Worm (Caenorhabditis elegans): ENCODE measurements around the gene K01A11.1.

K01A11.1 gene

DNA sequence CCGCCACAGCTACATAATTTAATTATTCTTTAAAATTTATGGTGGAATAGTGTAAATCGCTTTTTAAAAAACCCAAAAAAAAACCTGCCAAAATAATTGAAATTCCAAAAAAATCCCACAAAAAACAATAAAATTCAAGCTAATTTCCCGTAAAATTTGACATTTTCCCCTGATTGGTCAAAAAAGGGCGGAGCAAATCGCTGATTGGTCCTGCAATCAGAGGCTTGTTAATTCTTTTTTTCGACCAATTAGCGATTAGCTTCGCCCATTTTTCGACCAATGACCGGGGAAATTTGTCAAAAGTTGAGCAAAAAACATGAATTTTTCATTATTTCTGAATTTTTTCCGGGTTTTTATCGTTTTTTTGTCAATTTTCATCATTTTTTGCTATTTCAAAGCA, 35.7 kb upstream of the K01A11.1 start:
- TF ChIP-seq nfya-1 (tag; optimal IDR thresholded peaks at IDR 0.05) (peak; percentile 93), ref-2 (tag; optimal IDR thresholded peaks at IDR 0.05) (no peak)

DNA sequence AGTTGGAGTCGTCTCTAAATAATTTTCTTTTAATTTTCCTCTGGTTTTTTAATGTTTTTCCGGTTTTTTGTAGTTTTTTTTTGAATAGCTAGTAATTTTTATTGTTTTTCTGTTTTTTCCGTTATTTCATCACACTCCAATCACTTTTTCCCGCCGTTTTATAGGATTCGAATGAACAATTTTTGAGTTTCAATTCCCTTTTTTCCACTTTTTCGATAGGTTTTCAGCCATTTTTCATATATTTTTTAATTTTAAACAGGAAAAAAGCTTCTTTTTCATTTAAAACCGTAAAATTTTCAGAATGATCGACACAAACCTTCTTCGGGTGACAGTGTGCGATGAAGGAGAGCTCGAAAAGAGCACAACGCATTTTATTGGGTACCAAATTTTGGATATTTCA, 30.1 kb upstream of the K01A11.1 start, which contains the start of gene pph-6:
Gene pph-6 (plus strand): TSS at position 301 of the 400 bp plus-strand sequence.
- no peak for TF ChIP-seq unc-42 (tag; optimal IDR thresholded peaks at IDR 0.05)
- TF ChIP-seq nfya-1 (tag; optimal IDR thresholded peaks at IDR 0.05), result no peak
- no peak for TF ChIP-seq mec-3 (tag; optimal IDR thresholded peaks at IDR 0.05; ENCODE audit: borderline replicate concordance)
- no peak for TF ChIP-seq ceh-45 (GFP tag; IDR thresholded peaks at IDR 0.05)
- no peak for TF ChIP-seq pha-2 (tag; optimal IDR thresholded peaks at IDR 0.05)
- no peak for TF ChIP-seq fkh-6 (tag; optimal IDR thresholded peaks at IDR 0.05)
- TF ChIP-seq che-1 (tag; optimal IDR thresholded peaks at IDR 0.05), result no peak
- no peak for TF ChIP-seq C38D4.7 (GFP tag; optimal IDR thresholded peaks at IDR 0.05)

DNA sequence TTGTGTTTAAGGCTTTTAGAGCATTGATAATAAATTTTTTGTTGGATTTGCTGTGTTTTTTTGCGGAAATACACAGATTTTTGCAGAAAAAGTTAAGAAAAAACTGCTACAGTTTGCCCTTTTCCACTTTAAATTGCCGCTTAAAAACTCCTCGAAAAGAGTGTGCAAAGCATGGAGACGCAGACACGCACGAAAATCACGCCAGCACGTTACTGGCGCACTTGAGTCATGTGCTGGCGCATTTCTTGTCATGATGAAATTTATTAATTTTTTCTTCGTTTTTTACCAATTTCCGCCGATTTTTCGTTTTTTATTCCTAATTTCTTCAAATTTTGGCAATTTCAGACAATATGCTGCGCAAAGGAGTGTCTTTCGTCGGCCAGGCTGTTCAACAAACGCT, 28.8 kb upstream of the K01A11.1 start, which contains the start of gene C34C12.8:
Gene C34C12.8 (plus strand): TSS at position 346 of the 400 bp plus-strand sequence.
- TF ChIP-seq pag-3 (tag; optimal IDR thresholded peaks at IDR 0.05; ENCODE audit: borderline replicate concordance) (no peak), C38D4.7 (GFP tag; optimal IDR thresholded peaks at IDR 0.05) (no peak), npax-4 (tag; optimal IDR thresholded peaks at IDR 0.05) (peak; percentile 2), tbx-2 (tag; optimal IDR thresholded peaks at IDR 0.05) (peak; percentile 70), ttx-3 (tag; optimal IDR thresholded peaks at IDR 0.05) (no peak), unc-3 (GFP tag; conservative IDR thresholded peaks at IDR 0.05) (no peak), unc-3 (tag; optimal IDR thresholded peaks at IDR 0.05) (no peak), fkh-6 (tag; optimal IDR thresholded peaks at IDR 0.05) (peak; percentile 7), ceh-30 (tag; optimal IDR thresholded peaks at IDR 0.05) (peak; percentile 81), madf-2 (tag; optimal IDR thresholded peaks at IDR 0.05) (peak; percentile 7), ceh-45 (GFP tag; IDR thresholded peaks at IDR 0.05) (no peak), mec-3 (tag; optimal IDR thresholded peaks at IDR 0.05; ENCODE audit: borderline replicate concordance) (no peak), ceh-34 (tag; optimal IDR thresholded peaks at IDR 0.05) (peak; percentile 33), dve-1 (tag; optimal IDR thresholded peaks at IDR 0.05) (peak; percentile 57), sox-2 (GFP tag; IDR thresholded peaks at IDR 0.05) (no peak), unc-86 (tag; optimal IDR thresholded peaks at IDR 0.05) (peak; percentile 37), ceh-6 (GFP tag; optimal IDR thresholded peaks at IDR 0.05) (no peak), pat-9 (tag; optimal IDR thresholded peaks at IDR 0.05) (peak; percentile 40), ceh-19 (GFP tag; optimal IDR thresholded peaks at IDR 0.05) (peak; percentile 55), rnt-1 (tag; optimal IDR thresholded peaks at IDR 0.05) (peak; percentile 63), hlh-30 (tag; optimal IDR thresholded peaks at IDR 0.05; ENCODE audit: insufficient read depth) (peak; percentile 71), F13H6.1 (tag; optimal IDR thresholded peaks at IDR 0.05) (no peak), hlh-6 (tag; optimal IDR thresholded peaks at IDR 0.05) (no peak), pha-2 (tag; optimal IDR thresholded peaks at IDR 0.05) (no peak), lim-6 (tag; optimal IDR thresholded peaks at IDR 0.05) (no peak), ets-4 (tag; optimal IDR thresholded peaks at IDR 0.05) (peak; percentile 18), ref-2 (tag; optimal IDR thresholded peaks at IDR 0.05) (peak; percentile 71), ceh-31 (tag; optimal IDR thresholded peaks at IDR 0.05) (peak; percentile 78), pax-1 (tag; optimal IDR thresholded peaks at IDR 0.05) (peak; percentile 37), ceh-48 (tag; optimal IDR thresholded peaks at IDR 0.05) (peak; percentile 13), fkh-10 (GFP tag; optimal IDR thresholded peaks at IDR 0.05) (no peak), syd-9 (tag; optimal IDR thresholded peaks at IDR 0.05) (no peak), dmd-4 (tag; optimal IDR thresholded peaks at IDR 0.05; ENCODE audit: borderline replicate concordance) (peak; percentile 30), zip-5 (tag; optimal IDR thresholded peaks at IDR 0.05) (no peak), nfya-1 (tag; optimal IDR thresholded peaks at IDR 0.05) (peak; percentile 87), hlh-13 (GFP tag; optimal IDR thresholded peaks at IDR 0.05) (peak; percentile 11), nhr-232 (tag; optimal IDR thresholded peaks at IDR 0.05) (no peak), lin-11 (tag; optimal IDR thresholded peaks at IDR 0.05) (peak; percentile 17), ceh-14 (tag; optimal IDR thresholded peaks at IDR 0.05) (peak; percentile 41), sox-4 (tag; optimal IDR thresholded peaks at IDR 0.05) (peak; percentile 39), hlh-15 (tag; optimal IDR thresholded peaks at IDR 0.05) (peak; percentile 9), ceh-2 (tag; optimal IDR thresholded peaks at IDR 0.05) (peak; percentile 3), elt-2 (tag; optimal IDR thresholded peaks at IDR 0.05) (peak; percentile 51), hlh-8 (tag; optimal IDR thresholded peaks at IDR 0.05) (no peak), K02D7.2 (tag; optimal IDR thresholded peaks at IDR 0.05) (no peak), C08G9.2 (tag; optimal IDR thresholded peaks at IDR 0.05) (peak; percentile 51)
